Worm (Caenorhabditis elegans) whole organism, early embryonic: ENCODE results near the gene F55B11.7.

Source experiments
- B0310.2 ChIP-seq: sonication (generic microtip); optimal IDR thresholded peaks from 2 replicates; lab custom pipeline; 2016; ENCODE audit warnings: mild to moderate bottlenecking, missing genetic modification characterization, missing compliant biosample characterization
- aly-1 ChIP-seq: sonication (generic microtip); optimal IDR thresholded peaks from 2 replicates; lab custom pipeline; 2016; ENCODE audit warnings: missing genetic modification characterization, missing compliant biosample characterization
- ama-1 ChIP-seq: fragments of 150-350 bp; optimal IDR thresholded peaks from 2 replicates; lab custom pipeline; 2014
- ets-7 ChIP-seq: sonication (generic microtip); optimal IDR thresholded peaks from 2 replicates; lab custom pipeline; 2016; ENCODE audit warnings: missing genotype, missing genetic modification characterization, missing compliant biosample characterization
- flt-1 ChIP-seq: fragments of 200-800 bp; sonication (Bioruptor generic); IDR thresholded peaks from 2 replicates; pipeline ENCODE4 v1.3.6; 2022; ENCODE audit warnings: missing genetic modification characterization, missing compliant biosample characterization
- hmbx-1 ChIP-seq: sonication (generic microtip); optimal IDR thresholded peaks from 2 replicates; lab custom pipeline; 2016; ENCODE audit warnings: mild to moderate bottlenecking, missing genetic modification characterization, missing compliant biosample characterization
- hmg-4 ChIP-seq: fragments of 200-800 bp; sonication (Bioruptor generic); optimal IDR thresholded peaks from 2 replicates; lab custom pipeline; 2018; ENCODE audit warnings: mild to moderate bottlenecking, missing genetic modification characterization, missing compliant biosample characterization
- hnd-1 ChIP-seq: sonication (generic microtip); optimal IDR thresholded peaks from 2 replicates; lab custom pipeline; 2016; ENCODE audit warnings: missing genetic modification characterization, missing compliant biosample characterization
- pes-1 ChIP-seq: fragments of 200-800 bp; sonication (Bioruptor generic); IDR thresholded peaks from 2 replicates; pipeline ENCODE4 v1.3.6; 2022; ENCODE audit warnings: missing genetic modification reagents, missing genetic modification characterization, missing compliant biosample characterization
- scrt-1 ChIP-seq: fragments of 200-800 bp; sonication (Bioruptor generic); IDR thresholded peaks from 2 replicates; pipeline ENCODE4 v1.3.6; 2022; ENCODE audit warnings: missing genetic modification characterization, missing compliant biosample characterization
- sea-1 ChIP-seq: fragments of 200-800 bp; sonication (Bioruptor generic); conservative IDR thresholded peaks from 2 replicates; pipeline ENCODE4 v1.3.6; 2022; ENCODE audit warnings: missing genetic modification characterization, missing compliant biosample characterization
- tbx-37 ChIP-seq: fragments of 200-800 bp; sonication (Bioruptor generic); conservative IDR thresholded peaks from 2 replicates; pipeline ENCODE4 v1.3.6; 2022; ENCODE audit warnings: missing genetic modification reagents, missing genetic modification characterization, missing compliant biosample characterization

- TF ChIP-seq sea-1 (GFP tag; lab: Robert Waterston, UW) (no peak), flt-1 (no peak), ama-1 (lab: Kevin White, UChicago) (no peak), aly-1 (tag; lab: Kevin White, UChicago) (no peak), hmbx-1 (tag; lab: Kevin White, UChicago) (no peak), hnd-1 (tag; lab: Kevin White, UChicago) (no peak), B0310.2 (tag; lab: Kevin White, UChicago) (no peak), tbx-37 (GFP tag; lab: Robert Waterston, UW) (no peak), pes-1 (GFP tag; lab: Robert Waterston, UW) (no peak), scrt-1 (GFP tag; lab: Robert Waterston, UW) (no peak), hmg-4 (GFP tag; lab: Kevin White, UChicago) (no peak), ets-7 (tag; lab: Kevin White, UChicago) (no peak)
These were observed at the start of gene F55B11.7 for ce11 chrIV:14421938-14422337.
